Fruit fly (Drosophila melanogaster): ENCODE measurements around the gene CG32189.

DNA sequence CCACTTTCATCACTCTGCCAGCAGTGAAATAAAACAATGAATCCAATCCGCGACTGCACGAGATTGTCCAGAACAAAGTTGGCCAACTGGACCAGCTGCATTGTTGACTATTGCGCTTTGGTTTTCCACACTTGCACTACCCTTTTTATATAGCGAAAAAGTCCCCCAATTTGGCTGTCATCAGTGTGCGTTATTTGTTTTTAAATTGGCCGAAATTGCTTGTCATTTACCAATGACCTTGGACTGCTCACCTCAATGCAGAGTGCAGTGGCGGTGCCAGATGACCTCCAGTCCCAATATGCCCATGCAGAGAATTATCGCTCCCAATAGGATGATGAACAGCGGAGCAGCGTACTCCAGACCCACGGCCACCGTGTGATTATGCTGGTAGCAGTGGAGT lies 17.2 kb downstream of the CG32189 start, which contains the start of gene Ir75a:
- TF ChIP-seq CTCF (optimal IDR thresholded peaks at IDR 0.05) = no peak
- TF ChIP-seq CG8478 (optimal IDR thresholded peaks at IDR 0.05) = no peak
